Worm (Caenorhabditis elegans): Measurements from ENCODE around the gene F22H10.6.

DNA sequence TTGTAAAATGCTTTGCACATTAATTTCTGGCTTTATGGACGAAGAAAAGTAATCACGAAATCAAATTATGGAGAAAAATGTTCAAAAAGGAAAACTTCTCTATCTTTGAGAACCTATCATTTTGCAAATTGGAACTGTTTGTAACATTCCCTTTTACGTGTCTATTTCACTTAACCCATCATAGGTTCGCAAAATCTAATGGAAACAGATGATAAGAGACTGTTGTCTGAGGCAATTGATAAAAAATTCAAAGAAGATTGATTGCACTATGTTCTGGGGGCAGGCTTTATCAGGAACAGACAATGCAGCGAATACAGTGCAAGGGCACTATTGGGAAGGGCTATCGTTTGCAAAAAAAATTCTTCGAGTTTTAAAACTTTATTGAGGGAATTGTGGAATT, 4.0 kb upstream of the F22H10.6 start:
- TF ChIP-seq ceh-82 (tag; optimal IDR thresholded peaks at IDR 0.05): no peak
- TF ChIP-seq nhr-11 (tag; optimal IDR thresholded peaks at IDR 0.05): no peak
- no peak for TF ChIP-seq nhr-10 (tag; optimal IDR thresholded peaks at IDR 0.05)
- TF ChIP-seq nhr-237 (tag; optimal IDR thresholded peaks at IDR 0.05): no peak
- TF ChIP-seq lin-39 (tag; optimal IDR thresholded peaks at IDR 0.05): no peak
- TF ChIP-seq R02D3.7 (tag; optimal IDR thresholded peaks at IDR 0.05): no peak
- no peak for TF ChIP-seq ama-1 (optimal IDR thresholded peaks at IDR 0.05)
- no peak for TF ChIP-seq unc-62 (GFP tag; optimal IDR thresholded peaks at IDR 0.05)
- no peak for TF ChIP-seq nhr-77 (tag; optimal IDR thresholded peaks at IDR 0.05)
- TF ChIP-seq zag-1 (tag; optimal IDR thresholded peaks at IDR 0.05): no peak
- no peak for TF ChIP-seq unc-39 (tag; optimal IDR thresholded peaks at IDR 0.05)

Data from whole organism, L2 larva.